Fruit fly (Drosophila melanogaster): ENCODE data around the gene CG10887.

DNA sequence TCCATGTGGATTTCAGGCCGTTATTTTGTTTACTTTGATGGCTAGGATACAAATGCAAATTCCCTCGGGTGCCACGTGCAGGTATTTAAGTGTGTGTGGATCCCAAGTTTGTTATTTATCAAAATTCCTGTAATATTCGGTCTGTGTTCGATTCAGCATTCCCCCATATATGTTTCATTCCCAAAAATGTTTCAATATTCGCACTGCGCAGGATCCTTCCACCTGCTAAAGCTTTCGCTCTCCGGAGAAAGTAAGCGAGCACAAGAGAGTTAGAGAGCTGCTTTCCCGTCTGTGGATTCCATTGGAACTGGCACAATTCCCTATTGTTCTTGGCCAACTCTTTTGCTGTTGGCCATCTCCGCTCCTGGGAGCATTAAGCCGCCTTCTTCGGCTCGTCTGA is 34.4 kb upstream of the CG10887 start:
- TF ChIP-seq net (GFP tag; optimal IDR thresholded peaks at IDR 0.05): no peak
- TF ChIP-seq CG6792 (GFP tag; optimal IDR thresholded peaks at IDR 0.05): no peak
- TF ChIP-seq CG34406 (GFP tag; optimal IDR thresholded peaks at IDR 0.05): no peak
- no peak for TF ChIP-seq CG8319 (GFP tag; optimal IDR thresholded peaks at IDR 0.05)
- TF ChIP-seq Sox15 (GFP tag; optimal IDR thresholded peaks at IDR 0.05): no peak
- TF ChIP-seq CG6854 (GFP tag; optimal IDR thresholded peaks at IDR 0.05): no peak
- no peak for TF ChIP-seq CG16779 (tag; optimal IDR thresholded peaks at IDR 0.05)

Measured in whole organism, prepupa.